Worm (Caenorhabditis elegans) whole organism, young adult: ENCODE measurements around the gene str-16.

Experiments
- B0019.2 ChIP-seq: fragments of 200-800 bp; sonication (Bioruptor generic); conservative IDR thresholded peaks from 2 replicates; pipeline ENCODE4 v1.3.6; 2022; ENCODE audit warnings: missing genetic modification reagents, missing genetic modification characterization, missing compliant biosample characterization
- B0035.1 ChIP-seq: sonication (generic microtip); optimal IDR thresholded peaks from 2 replicates; lab custom pipeline; 2016; ENCODE audit warnings: missing genetic modification characterization, mild to moderate bottlenecking, missing compliant biosample characterization, missing genotype, missing genetic modification reagents
- B0261.1 ChIP-seq: sonication (generic microtip); optimal IDR thresholded peaks from 2 replicates; lab custom pipeline; 2016; ENCODE audit warnings: mild to moderate bottlenecking, missing genetic modification characterization, moderate library complexity, missing compliant biosample characterization
- F10E7.11 ChIP-seq: sonication (generic microtip); optimal IDR thresholded peaks from 2 replicates; lab custom pipeline; 2017; ENCODE audit warnings: mild to moderate bottlenecking, missing genetic modification characterization, moderate library complexity, missing compliant biosample characterization
- F23B12.7 ChIP-seq: sonication (generic microtip); optimal IDR thresholded peaks from 2 replicates; lab custom pipeline; 2017; ENCODE audit warnings: missing genetic modification characterization, mild to moderate bottlenecking, missing compliant biosample characterization, antibody characterized with exemption, moderate library complexity; ENCODE audit not compliant: insufficient read depth
- F55B11.4 ChIP-seq: sonication (generic microtip); optimal IDR thresholded peaks from 2 replicates; lab custom pipeline; 2016; ENCODE audit warnings: missing compliant biosample characterization, missing genetic modification characterization, borderline replicate concordance; ENCODE audit not compliant: insufficient read depth
- K11D2.4 ChIP-seq: fragments of 200-800 bp; sonication (Bioruptor generic); IDR thresholded peaks from 2 replicates; pipeline ENCODE4 v1.3.6; 2022; ENCODE audit warnings: missing genetic modification reagents, missing genetic modification characterization, missing compliant biosample characterization
- T07F8.4 ChIP-seq: sonication (generic microtip); optimal IDR thresholded peaks from 2 replicates; lab custom pipeline; 2016; ENCODE audit warnings: mild to moderate bottlenecking, missing genetic modification characterization, moderate library complexity, missing compliant biosample characterization
- Y67H2A.10 ChIP-seq: fragments of 200-800 bp; sonication (Bioruptor generic); conservative IDR thresholded peaks from 2 replicates; pipeline ENCODE4 v1.3.6; 2022; ENCODE audit warnings: missing genetic modification reagents, missing genetic modification characterization, missing compliant biosample characterization
- Y95B8A.8 ChIP-seq: fragments of 200-800 bp; sonication (Bioruptor generic); IDR thresholded peaks from 2 replicates; pipeline ENCODE4 v1.3.6; 2022; ENCODE audit warnings: missing genetic modification reagents, missing genetic modification characterization, missing compliant biosample characterization
- akir-1 ChIP-seq: fragments of 200-800 bp; sonication (Bioruptor generic); optimal IDR thresholded peaks from 2 replicates; lab custom pipeline; 2018; ENCODE audit warnings: mild to moderate bottlenecking, missing genetic modification characterization, moderate library complexity, missing compliant biosample characterization
- ama-1 ChIP-seq, 3 experiments: fragments of 150-350 bp in 1 of 3; sonication (generic microtip) in 2 of 3; optimal IDR thresholded peaks; 2 replicates each; lab custom pipeline; 2014 to 2018; ENCODE audit warnings: missing biosample characterization in 2 of 3, missing genetic modification characterization in 2 of 3, missing genetic modification reagents in 2 of 3
- attf-6 ChIP-seq: fragments of 200-800 bp; sonication (Bioruptor generic); IDR thresholded peaks from 2 replicates; pipeline ENCODE4 v1.3.6; 2022; ENCODE audit warnings: missing genetic modification reagents, missing genetic modification characterization, missing compliant biosample characterization
- egrh-3 ChIP-seq: fragments of 200-800 bp; sonication (Bioruptor generic); IDR thresholded peaks from 2 replicates; pipeline ENCODE4 v1.3.6; 2022; ENCODE audit warnings: missing genetic modification reagents, missing genetic modification characterization, missing compliant biosample characterization
- ets-4 ChIP-seq: fragments of 200-800 bp; sonication (Bioruptor generic); optimal IDR thresholded peaks from 2 replicates; lab custom pipeline; 2018; ENCODE audit warnings: mild to moderate bottlenecking, missing genetic modification characterization, missing compliant biosample characterization
- gei-17 ChIP-seq: fragments of 200-800 bp; sonication (Bioruptor generic); optimal IDR thresholded peaks from 2 replicates; lab custom pipeline; 2018; ENCODE audit warnings: mild to moderate bottlenecking, missing genetic modification characterization, missing compliant biosample characterization
- hlh-26 ChIP-seq: fragments of 200-800 bp; sonication (Bioruptor generic); conservative IDR thresholded peaks from 2 replicates; pipeline ENCODE4 v1.3.6; 2022; ENCODE audit warnings: missing genetic modification reagents, missing genetic modification characterization, missing compliant biosample characterization
- hmg-1.2 ChIP-seq: fragments of 200-800 bp; sonication (Bioruptor generic); IDR thresholded peaks from 2 replicates; pipeline ENCODE4 v1.3.6; 2022; ENCODE audit warnings: missing genetic modification reagents, missing genetic modification characterization, missing compliant biosample characterization
- hrde-1 ChIP-seq: sonication (generic microtip); optimal IDR thresholded peaks from 2 replicates; lab custom pipeline; 2016; ENCODE audit warnings: missing genetic modification characterization, mild to moderate bottlenecking, missing compliant biosample characterization, moderate library complexity, missing genotype, missing genetic modification reagents, borderline replicate concordance
- lag-1 ChIP-seq: fragments of 200-800 bp; sonication (Bioruptor generic); IDR thresholded peaks from 2 replicates; pipeline ENCODE4 v1.3.6; 2022; ENCODE audit warnings: missing genetic modification reagents, missing genetic modification characterization, missing compliant biosample characterization
- let-526 ChIP-seq: fragments of 200-800 bp; sonication (Bioruptor generic); IDR thresholded peaks from 2 replicates; pipeline ENCODE4 v1.3.6; 2022; ENCODE audit warnings: missing genetic modification reagents, missing genetic modification characterization, missing compliant biosample characterization
- lin-26 ChIP-seq: fragments of 200-800 bp; sonication (Bioruptor generic); IDR thresholded peaks from 2 replicates; pipeline ENCODE4 v1.3.6; 2022; ENCODE audit warnings: missing genetic modification reagents, missing genetic modification characterization, missing compliant biosample characterization
- lir-1 ChIP-seq: fragments of 200-800 bp; sonication (Bioruptor generic); conservative IDR thresholded peaks from 2 replicates; pipeline ENCODE4 v1.3.6; 2022; ENCODE audit warnings: missing genetic modification reagents, missing genetic modification characterization, missing compliant biosample characterization
- lsy-27 ChIP-seq: sonication (generic microtip); optimal IDR thresholded peaks from 2 replicates; lab custom pipeline; 2017; ENCODE audit warnings: missing genetic modification characterization, mild to moderate bottlenecking, missing compliant biosample characterization, antibody characterized with exemption, missing genotype, borderline replicate concordance; ENCODE audit not compliant: insufficient read depth
- madf-6 ChIP-seq: fragments of 200-800 bp; sonication (Bioruptor generic); IDR thresholded peaks from 2 replicates; pipeline ENCODE4 v1.3.6; 2022; ENCODE audit warnings: missing genetic modification reagents, missing genetic modification characterization, missing compliant biosample characterization
- mes-4 ChIP-seq: sonication (generic microtip); optimal IDR thresholded peaks from 2 replicates; lab custom pipeline; 2016; ENCODE audit warnings: missing genotype, missing genetic modification characterization, missing compliant biosample characterization
- mxl-1 ChIP-seq: sonication (generic microtip); optimal IDR thresholded peaks from 2 replicates; lab custom pipeline; 2016; ENCODE audit warnings: missing genetic modification characterization, missing compliant biosample characterization
- nfya-1 ChIP-seq: sonication (generic microtip); optimal IDR thresholded peaks from 2 replicates; lab custom pipeline; 2017; ENCODE audit warnings: antibody characterized with exemption, missing compliant biosample characterization, missing genetic modification characterization, borderline replicate concordance; ENCODE audit not compliant: insufficient read depth
- nhr-179 ChIP-seq: sonication (generic microtip); optimal IDR thresholded peaks from 2 replicates; lab custom pipeline; 2016; ENCODE audit warnings: mild to moderate bottlenecking, missing genetic modification characterization, missing compliant biosample characterization
- nhr-27 ChIP-seq: fragments of 200-800 bp; sonication (Bioruptor generic); optimal IDR thresholded peaks from 2 replicates; lab custom pipeline; 2018; ENCODE audit warnings: mild to moderate bottlenecking, missing genetic modification characterization, moderate library complexity, missing compliant biosample characterization
- rec-8 ChIP-seq, 2 experiments: sonication (generic microtip); optimal IDR thresholded peaks; 2 replicates each; lab custom pipeline; 2016; ENCODE audit warnings: mild to moderate bottlenecking in 2 of 2, missing genetic modification characterization in 2 of 2, missing genetic modification reagents in 2 of 2, missing genotype in 2 of 2, missing biosample characterization in 1 of 2, missing compliant biosample characterization in 1 of 2, moderate library complexity in 1 of 2
- sdz-38 ChIP-seq: sonication (generic microtip); optimal IDR thresholded peaks from 2 replicates; lab custom pipeline; 2016; ENCODE audit warnings: missing genotype, missing genetic modification characterization, missing compliant biosample characterization
- snpc-3.4 ChIP-seq: sonication (generic microtip); optimal IDR thresholded peaks from 2 replicates; lab custom pipeline; 2017; ENCODE audit warnings: missing genetic modification characterization, mild to moderate bottlenecking, missing compliant biosample characterization, antibody characterized with exemption, moderate library complexity, missing genotype, missing genetic modification reagents
- snpc-4 ChIP-seq, 5 experiments: fragments of 150-350 bp in 1 of 5; sonication (generic microtip) in 4 of 5; optimal IDR thresholded peaks; 2 replicates each; lab custom pipeline; 2014 to 2018; ENCODE audit warnings: missing genetic modification characterization in 5 of 5, missing biosample characterization in 3 of 5, antibody characterized with exemption in 2 of 5, mild to moderate bottlenecking in 2 of 5, missing compliant biosample characterization in 2 of 5, missing genotype in 2 of 5, moderate library complexity in 2 of 5, missing genetic modification reagents in 1 of 5
- tbp1 ChIP-seq: fragments of 200-800 bp; sonication (Bioruptor generic); optimal IDR thresholded peaks from 2 replicates; lab custom pipeline; 2018; ENCODE audit warnings: mild to moderate bottlenecking, missing genetic modification characterization, missing compliant biosample characterization
- unc-62 ChIP-seq: fragments of 150-350 bp; optimal IDR thresholded peaks from 2 replicates; lab custom pipeline; 2014; ENCODE audit warnings: missing biosample characterization, missing genetic modification reagents, missing genetic modification characterization
- xnd-1 ChIP-seq: sonication (generic microtip); optimal IDR thresholded peaks from 2 replicates; lab custom pipeline; 2016; ENCODE audit warnings: missing genotype, missing genetic modification reagents, missing genetic modification characterization, missing compliant biosample characterization
- zfh-2 ChIP-seq: fragments of 200-800 bp; sonication (Bioruptor generic); conservative IDR thresholded peaks from 2 replicates; pipeline ENCODE4 v1.3.6; 2022; ENCODE audit warnings: missing genetic modification reagents, missing genetic modification characterization, missing compliant biosample characterization
- zim-3 ChIP-seq: sonication (generic microtip); optimal IDR thresholded peaks from 2 replicates; lab custom pipeline; 2017; ENCODE audit warnings: mild to moderate bottlenecking, missing genetic modification characterization, moderate library complexity, missing compliant biosample characterization
- ztf-6 ChIP-seq: fragments of 200-800 bp; sonication (Bioruptor generic); IDR thresholded peaks from 2 replicates; pipeline ENCODE4 v1.3.6; 2022; ENCODE audit warnings: missing genetic modification reagents, missing genetic modification characterization, missing compliant biosample characterization

The str-16 gene

DNA sequence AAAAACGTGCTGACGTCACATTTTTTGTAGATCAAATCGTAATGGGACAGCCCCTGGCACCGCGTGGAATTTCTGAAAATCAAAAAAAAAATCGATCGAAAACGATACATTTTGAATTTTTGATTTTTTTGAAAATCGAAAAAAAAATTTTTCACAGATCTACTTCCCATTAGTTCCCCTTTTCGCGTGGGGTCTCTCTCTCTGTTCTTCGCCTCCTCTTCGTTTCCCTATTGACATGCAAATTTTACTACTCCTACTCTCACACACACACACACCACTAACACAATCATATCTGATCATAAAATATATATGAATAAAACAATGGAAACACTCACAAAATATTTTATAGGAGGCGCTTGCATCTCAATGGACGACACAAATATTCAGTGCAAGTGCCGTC is 18.1 kb upstream of the str-16 start:
- TF ChIP-seq Y95B8A.8 (GFP tag; lab: Robert Waterston, UW) (no peak), nfya-1 (tag; lab: Kevin White, UChicago) (no peak), ama-1 (optimal IDR thresholded peaks at IDR 0.05; lab: Kevin White, UChicago) (no peak), ama-1 (GFP tag; optimal IDR thresholded peaks at IDR 0.05; lab: Kevin White, UChicago) (no peak), F23B12.7 (tag; lab: Kevin White, UChicago) (no peak), egrh-3 (GFP tag; lab: Robert Waterston, UW) (no peak), tbp1 (no peak), B0261.1 (tag; lab: Kevin White, UChicago) (no peak), K11D2.4 (GFP tag; lab: Robert Waterston, UW) (no peak), B0035.1 (tag; lab: Kevin White, UChicago) (no peak), T07F8.4 (no peak), attf-6 (GFP tag; lab: Robert Waterston, UW) (no peak), nhr-27 (tag; lab: Kevin White, UChicago) (no peak)

DNA sequence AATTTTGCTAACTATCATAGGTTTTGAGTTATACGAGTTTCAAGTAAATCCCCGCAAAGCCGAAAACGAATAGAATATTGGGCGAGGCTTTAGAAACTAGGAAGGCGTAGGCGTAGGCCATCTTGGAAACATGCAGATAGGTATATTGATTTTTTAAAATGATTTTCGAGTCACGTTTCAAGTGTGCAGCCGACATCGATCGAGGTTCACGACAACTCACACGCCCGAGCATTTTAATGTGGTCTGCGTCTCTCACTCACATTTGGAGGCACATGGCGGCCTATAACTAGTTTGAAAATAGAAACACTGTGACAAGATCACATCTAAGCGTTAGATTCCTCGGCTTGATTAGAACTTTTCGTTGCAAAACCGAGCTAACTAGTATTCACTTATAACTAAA is 9.3 kb upstream of the str-16 start, which contains the start of gene K08D9.2:
TSS of gene K08D9.2 (plus strand) at position 301 of the 400 bp plus-strand sequence.
- TF ChIP-seq madf-6 (GFP tag; lab: Robert Waterston, UW) = no peak
- no peak for TF ChIP-seq zfh-2 (GFP tag; lab: Robert Waterston, UW)
- TF ChIP-seq lir-1 (GFP tag; lab: Robert Waterston, UW) = no peak
- TF ChIP-seq hlh-26 (GFP tag; lab: Robert Waterston, UW) = no peak
- TF ChIP-seq hmg-1.2 (GFP tag; lab: Robert Waterston, UW) = no peak
- TF ChIP-seq nhr-27 (tag; lab: Kevin White, UChicago) = no peak
- TF ChIP-seq ets-4 (GFP tag; lab: Kevin White, UChicago) = no peak
- no peak for TF ChIP-seq let-526 (GFP tag; lab: Robert Waterston, UW)
- TF ChIP-seq, all 124 proteins: peak for 0

DNA sequence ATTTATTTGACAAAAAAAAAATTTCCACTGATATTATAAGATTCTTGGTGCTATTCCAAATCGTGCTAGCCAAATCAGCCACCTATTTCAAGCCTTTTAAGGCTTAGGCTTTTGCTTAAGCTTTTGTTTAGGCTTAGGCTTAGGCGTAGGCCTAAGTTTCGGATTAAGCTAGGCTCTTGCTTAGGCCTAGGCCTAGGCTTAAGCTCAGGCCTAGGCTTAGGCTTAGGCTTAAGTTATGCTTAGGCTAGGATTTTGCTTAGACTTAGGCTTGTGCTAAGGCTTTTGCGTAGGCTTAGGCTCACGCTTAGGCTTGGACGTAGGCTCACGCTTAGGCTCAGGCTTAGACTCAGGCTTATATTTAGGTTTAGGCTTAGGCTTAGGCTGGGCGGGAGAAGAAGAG is 6.5 kb upstream of the str-16 start:
- TF ChIP-seq akir-1 (GFP tag; lab: Kevin White, UChicago) (no peak), nhr-179 (tag; lab: Kevin White, UChicago) (no peak), tbp1 (no peak), F55B11.4 (tag; lab: Kevin White, UChicago) (no peak), zfh-2 (GFP tag; lab: Robert Waterston, UW) (no peak), ztf-6 (no peak), F10E7.11 (no peak), zim-3 (tag; lab: Kevin White, UChicago) (no peak), unc-62 (GFP tag; lab: Kevin White, UChicago) (no peak), sdz-38 (tag; lab: Kevin White, UChicago) (no peak), snpc-3.4 (tag; lab: Kevin White, UChicago) (no peak), egrh-3 (GFP tag; lab: Robert Waterston, UW) (no peak), snpc-4 (GFP tag; optimal IDR thresholded peaks at IDR 0.05; lab: Kevin White, UChicago) (no peak), snpc-4 (tag; optimal IDR thresholded peaks at IDR 0.05; lab: Kevin White, UChicago) (no peak), mxl-1 (tag; lab: Kevin White, UChicago) (no peak), madf-6 (GFP tag; lab: Robert Waterston, UW) (no peak), hrde-1 (no peak)
- TF ChIP-seq, all 124 proteins: peak for 0

DNA sequence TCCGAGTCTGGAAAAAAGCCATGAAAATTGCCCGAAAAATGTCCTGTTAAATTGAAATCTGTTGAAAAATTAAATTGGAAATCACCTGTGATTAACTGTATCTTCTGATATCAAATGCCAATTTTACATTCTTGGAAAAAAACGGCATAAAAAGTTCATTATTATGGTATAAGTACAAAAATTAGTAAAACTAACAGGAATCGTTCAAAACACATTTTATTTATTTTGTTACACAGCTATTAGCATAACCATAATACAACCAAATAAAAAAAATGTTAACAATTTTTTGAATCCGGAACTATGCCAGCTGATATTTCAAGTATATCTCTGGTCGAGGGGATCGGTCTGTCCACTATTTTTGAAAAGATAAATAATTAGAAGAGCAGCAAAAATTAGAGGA is 6.1 kb upstream of the str-16 start, which contains the start of gene K08D9.10:
TSS of gene K08D9.10 (plus strand) at position 301 of the 400 bp plus-strand sequence.
- TF ChIP-seq rec-8 (tag; optimal IDR thresholded peaks at IDR 0.05; lab: Kevin White, UChicago) (no peak), zim-3 (tag; lab: Kevin White, UChicago) (no peak), unc-62 (GFP tag; lab: Kevin White, UChicago) (no peak), Y67H2A.10 (GFP tag; lab: Robert Waterston, UW) (no peak), mes-4 (tag; lab: Kevin White, UChicago) (no peak), lag-1 (GFP tag; lab: Robert Waterston, UW) (no peak), lsy-27 (no peak), lin-26 (GFP tag; lab: Robert Waterston, UW) (no peak), xnd-1 (tag; lab: Kevin White, UChicago) (no peak), K11D2.4 (GFP tag; lab: Robert Waterston, UW) (no peak), mxl-1 (tag; lab: Kevin White, UChicago) (no peak), T07F8.4 (no peak), akir-1 (GFP tag; lab: Kevin White, UChicago) (no peak), B0019.2 (no peak), gei-17 (no peak)
- TF ChIP-seq, all 124 proteins: peak for 0
